Worm (Caenorhabditis elegans): ENCODE measurements around the gene cwp-2.

- TF ChIP-seq K02D7.2 (tag; optimal IDR thresholded peaks at IDR 0.05) (no peak), fkh-10 (GFP tag; optimal IDR thresholded peaks at IDR 0.05) (no peak), rnt-1 (tag; optimal IDR thresholded peaks at IDR 0.05) (no peak), sdc-2 (tag; optimal IDR thresholded peaks at IDR 0.05) (no peak), lin-11 (tag; optimal IDR thresholded peaks at IDR 0.05) (no peak), sox-4 (tag; optimal IDR thresholded peaks at IDR 0.05) (no peak), zip-5 (tag; optimal IDR thresholded peaks at IDR 0.05) (no peak), ceh-31 (tag; optimal IDR thresholded peaks at IDR 0.05) (no peak), ceh-6 (GFP tag; optimal IDR thresholded peaks at IDR 0.05) (no peak), pqm-1 (tag; optimal IDR thresholded peaks at IDR 0.05) (no peak), lim-6 (tag; optimal IDR thresholded peaks at IDR 0.05) (no peak), pros-1 (tag; optimal IDR thresholded peaks at IDR 0.05) (no peak), pax-1 (tag; optimal IDR thresholded peaks at IDR 0.05) (no peak)
Measured at ce11 chrV:4862737-4863136, 20.3 kb upstream of the cwp-2 start, which contains the start of gene C37H5.13.

Measured in whole organism, late embryonic.